Worm (Caenorhabditis elegans) whole organism, L3 larva: Measurements from ENCODE around the gene C02B10.4.
"Not testable (repeated sequence)": the region's sequence is repeated elsewhere in the genome, so short reads cannot be mapped to it uniquely, and the experiment has no call there.

ENCODE experiments used
- ZK546.5 ChIP-seq: sonication (generic microtip); optimal IDR thresholded peaks from 2 replicates; lab custom pipeline; 2017; ENCODE audit warnings: missing biosample characterization, missing genetic modification characterization
- jun-1 ChIP-seq: fragments of 150-350 bp; optimal IDR thresholded peaks from 2 replicates; lab custom pipeline; 2014; ENCODE audit warnings: missing biosample characterization, missing genetic modification reagents, missing genetic modification characterization
- lin-39 ChIP-seq: fragments of 150-350 bp; optimal IDR thresholded peaks from 2 replicates; lab custom pipeline; 2018; ENCODE audit warnings: missing biosample characterization, missing genetic modification reagents, missing genetic modification characterization
- nhr-11 ChIP-seq: fragments of 150-350 bp; optimal IDR thresholded peaks from 2 replicates; lab custom pipeline; 2014; ENCODE audit warnings: missing biosample characterization, missing genetic modification characterization
- nhr-12 ChIP-seq: fragments of 150-350 bp; optimal IDR thresholded peaks from 2 replicates; lab custom pipeline; 2014; ENCODE audit warnings: missing biosample characterization, missing genetic modification characterization
- nhr-76 ChIP-seq: fragments of 150-350 bp; sonication (generic microtip); optimal IDR thresholded peaks from 5 replicates; lab custom pipeline; 2014; ENCODE audit warnings: missing biosample characterization, missing genetic modification characterization
- tbx-2 ChIP-seq: sonication (generic microtip); optimal IDR thresholded peaks from 2 replicates; lab custom pipeline; 2016; ENCODE audit warnings: mild to moderate bottlenecking, missing genetic modification characterization, missing compliant biosample characterization

DNA sequence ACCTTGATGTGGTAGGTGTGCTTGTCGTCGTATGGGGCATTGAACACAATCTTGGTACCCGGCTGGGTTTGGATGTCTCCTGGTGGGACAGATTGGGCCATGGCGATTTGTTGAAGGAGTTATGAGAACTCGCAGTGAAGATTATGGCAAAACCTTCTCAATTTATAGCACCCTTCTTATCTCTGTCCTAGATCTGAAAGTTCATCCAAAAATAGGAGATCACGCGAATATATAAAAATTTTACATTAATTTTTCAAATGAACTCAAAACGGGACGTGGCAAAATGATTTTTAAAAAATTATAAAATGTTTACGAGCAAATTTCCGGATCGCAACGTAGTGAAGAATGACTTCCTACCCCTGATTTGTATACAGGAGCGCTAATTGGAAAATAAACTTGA, 26.4 kb upstream of the C02B10.4 start, which contains the start of gene msp-53:
- TF ChIP-seq nhr-11 (tag; lab: Kevin White, UChicago); nhr-76; jun-1 (tag; lab: Kevin White, UChicago); nhr-12 (tag; lab: Kevin White, UChicago); ZK546.5; tbx-2 (tag; lab: Kevin White, UChicago); lin-39 (tag; lab: Kevin White, UChicago): not testable (repeated sequence)
